Worm (Caenorhabditis elegans) whole organism, L4/young adult: Measurements from ENCODE around the gene mon-2.

Experiments
- W03F9.2 ChIP-seq: fragments of 150-350 bp; optimal IDR thresholded peaks from 2 replicates; lab custom pipeline; 2014; ENCODE audit warnings: missing biosample characterization, missing genetic modification characterization
- him-1 ChIP-seq: sonication (generic microtip); optimal IDR thresholded peaks from 2 replicates; lab custom pipeline; 2016; ENCODE audit warnings: missing genotype, missing genetic modification reagents, missing genetic modification characterization, missing compliant biosample characterization

DNA sequence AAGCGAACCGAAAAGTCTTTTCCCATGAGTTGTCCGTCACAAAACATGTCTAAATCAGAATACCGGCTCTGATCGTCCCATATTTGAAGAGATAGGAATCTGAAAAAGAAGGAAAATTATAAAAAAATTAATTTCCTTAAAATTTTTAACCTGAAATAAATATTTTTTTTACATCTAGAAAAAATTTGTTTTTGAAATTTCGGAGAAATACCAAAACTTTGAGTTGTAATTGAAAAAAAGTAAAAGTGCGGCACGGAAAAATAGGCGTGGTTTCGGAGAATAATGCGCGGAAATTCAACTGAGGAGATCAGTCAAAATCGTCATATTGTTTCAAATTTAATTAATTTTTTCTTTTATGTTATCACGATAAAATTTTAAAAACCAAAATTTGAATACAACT is 7.0 kb upstream of the mon-2 start, which contains the start of gene F11A10.6:
- TF ChIP-seq him-1 = no peak
- TF ChIP-seq W03F9.2 (tag; lab: Kevin White, UChicago) = no peak
